Worm (Caenorhabditis elegans): ENCODE measurements around the gene F15H10.5.

- TF ChIP-seq madf-3 (GFP tag; IDR thresholded peaks at IDR 0.05) (no peak), nfya-2 (GFP tag; IDR thresholded peaks at IDR 0.05) (no peak), unc-62 (GFP tag; optimal IDR thresholded peaks at IDR 0.05) (no peak), snpc-1.3 (tag; optimal IDR thresholded peaks at IDR 0.05; ENCODE audit: insufficient read depth) (no peak)
Observed at ce11 chrV:10421802-10422201, 2.9 kb upstream of the F15H10.5 start, which contains the start of gene col-13.
